Worm (Caenorhabditis elegans): ENCODE results near the gene dhs-7.

Gene dhs-7

DNA sequence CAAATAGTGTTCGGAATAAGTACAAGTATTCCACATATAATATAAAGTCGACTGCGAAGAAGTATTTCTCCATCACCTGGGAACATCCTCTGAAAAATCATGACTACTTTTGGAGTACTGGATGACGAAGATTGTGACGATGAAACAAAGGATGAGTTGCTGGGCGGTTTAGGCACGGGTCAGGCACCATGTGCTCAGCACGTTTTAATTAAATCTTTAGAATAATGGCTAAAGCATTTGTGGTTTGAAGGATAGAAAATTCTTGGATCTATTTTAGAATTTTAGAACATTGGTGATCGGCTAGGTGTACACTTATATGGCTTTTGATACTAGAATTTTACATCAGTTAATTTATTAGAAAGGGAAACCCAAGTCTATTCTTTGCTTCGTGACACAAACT lies 21.1 kb downstream of the dhs-7 start, which contains the start of gene C27H5.6:
Gene C27H5.6 (minus strand): TSS at position 101 of the 400 bp plus-strand sequence.
- no peak for TF ChIP-seq scrt-1 (GFP tag; IDR thresholded peaks at IDR 0.05)
- no peak for TF ChIP-seq pes-1 (GFP tag; IDR thresholded peaks at IDR 0.05)
- TF ChIP-seq ceh-13 (GFP tag; optimal IDR thresholded peaks at IDR 0.05): no peak
- no peak for TF ChIP-seq ets-7 (tag; optimal IDR thresholded peaks at IDR 0.05)
- TF ChIP-seq hmbx-1 (tag; optimal IDR thresholded peaks at IDR 0.05): no peak
- no peak for TF ChIP-seq ceh-36 (tag; optimal IDR thresholded peaks at IDR 0.05)
- TF ChIP-seq tbx-11 (GFP tag; IDR thresholded peaks at IDR 0.05): no peak
- no peak for TF ChIP-seq tra-4 (tag; optimal IDR thresholded peaks at IDR 0.05)
- TF ChIP-seq aly-1 (tag; optimal IDR thresholded peaks at IDR 0.05): no peak
- no peak for TF ChIP-seq B0310.2 (tag; optimal IDR thresholded peaks at IDR 0.05)
- no peak for TF ChIP-seq flt-1 (GFP tag; IDR thresholded peaks at IDR 0.05)
- TF ChIP-seq sea-1 (GFP tag; conservative IDR thresholded peaks at IDR 0.05): no peak
- TF ChIP-seq F13C5.2 (tag; optimal IDR thresholded peaks at IDR 0.05): no peak
- no peak for TF ChIP-seq ama-1 (optimal IDR thresholded peaks at IDR 0.05)

DNA sequence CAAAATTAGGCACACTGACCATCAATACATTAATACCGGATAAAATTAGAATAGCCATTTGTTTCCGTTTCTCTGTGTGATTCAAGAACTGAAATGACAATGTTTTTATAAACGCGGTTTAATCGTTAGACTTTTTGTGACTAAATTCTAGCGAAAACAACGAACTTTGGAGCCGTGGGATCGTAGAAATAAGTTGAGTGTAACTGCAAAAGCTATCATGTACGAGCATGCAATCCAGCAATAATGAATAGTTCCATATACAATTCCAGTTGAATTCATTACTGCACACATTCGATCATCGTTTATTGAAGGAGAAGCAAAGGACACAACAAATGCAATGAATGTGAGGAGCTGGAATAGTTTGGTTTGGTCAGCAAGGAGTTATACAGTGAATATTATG lies 22.1 kb downstream of the dhs-7 start:
- TF ChIP-seq tra-4 (tag; optimal IDR thresholded peaks at IDR 0.05): no peak
- TF ChIP-seq B0310.2 (tag; optimal IDR thresholded peaks at IDR 0.05): no peak
- no peak for TF ChIP-seq tbx-11 (GFP tag; IDR thresholded peaks at IDR 0.05)
- no peak for TF ChIP-seq ceh-36 (tag; optimal IDR thresholded peaks at IDR 0.05)
- TF ChIP-seq hmbx-1 (tag; optimal IDR thresholded peaks at IDR 0.05): no peak
- TF ChIP-seq flt-1 (GFP tag; IDR thresholded peaks at IDR 0.05): no peak
- TF ChIP-seq aly-1 (tag; optimal IDR thresholded peaks at IDR 0.05): no peak
- TF ChIP-seq ets-7 (tag; optimal IDR thresholded peaks at IDR 0.05): no peak
- no peak for TF ChIP-seq sea-1 (GFP tag; conservative IDR thresholded peaks at IDR 0.05)
- TF ChIP-seq tbx-37 (GFP tag; conservative IDR thresholded peaks at IDR 0.05): no peak
- TF ChIP-seq F13C5.2 (tag; optimal IDR thresholded peaks at IDR 0.05): no peak
- TF ChIP-seq scrt-1 (GFP tag; IDR thresholded peaks at IDR 0.05): no peak
- TF ChIP-seq ama-1 (optimal IDR thresholded peaks at IDR 0.05): no peak
- no peak for TF ChIP-seq hmg-4 (GFP tag; optimal IDR thresholded peaks at IDR 0.05)

DNA sequence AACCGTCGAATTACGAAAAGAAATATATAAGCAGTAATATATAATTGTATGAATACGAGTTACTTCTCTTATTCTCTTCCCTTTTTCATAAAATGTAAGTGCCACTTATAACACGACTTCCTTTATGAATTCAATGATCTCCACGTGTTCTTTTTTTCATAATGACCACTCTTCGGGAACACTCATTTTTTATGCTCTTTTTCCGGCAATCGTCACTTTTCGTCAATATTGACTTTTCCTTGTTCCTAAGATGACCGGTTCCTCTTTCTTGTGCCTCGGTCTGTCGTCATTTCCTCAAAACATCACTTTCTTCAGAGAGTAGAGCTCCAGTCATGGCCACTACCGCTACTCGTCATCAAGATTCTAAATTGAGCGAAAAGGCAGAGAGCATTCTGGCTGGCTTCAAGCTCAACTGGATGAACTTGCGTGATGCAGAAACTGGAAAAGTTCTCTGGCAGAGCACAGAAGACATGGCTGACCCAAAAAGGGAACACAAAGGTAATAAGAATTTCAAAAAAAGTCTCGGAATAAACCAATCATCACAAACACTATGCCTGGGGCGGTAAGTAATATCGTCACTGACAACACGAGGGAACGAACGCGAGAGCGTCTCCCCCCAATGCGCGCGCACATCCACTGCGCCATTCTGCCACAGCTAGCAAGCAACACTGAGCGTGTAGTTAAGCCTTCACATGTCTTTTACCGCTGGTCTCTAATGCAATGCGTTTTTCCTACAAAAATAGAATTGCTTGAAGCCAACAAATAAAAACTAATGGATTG lies 24.6 kb downstream of the dhs-7 start, which contains the start of gene pdl-1:
Gene pdl-1 (plus strand): TSS at position 309 of the 780 bp plus-strand sequence.
- peak; percentile 97 for TF ChIP-seq flt-1 (GFP tag; IDR thresholded peaks at IDR 0.05)
- TF ChIP-seq tra-4 (tag; optimal IDR thresholded peaks at IDR 0.05): peak; percentile 84
- peak; percentile 97 for TF ChIP-seq scrt-1 (GFP tag; IDR thresholded peaks at IDR 0.05)
- peak; percentile 96 for TF ChIP-seq F13C5.2 (tag; optimal IDR thresholded peaks at IDR 0.05)
- TF ChIP-seq tbx-37 (GFP tag; conservative IDR thresholded peaks at IDR 0.05): peak; percentile 92
- peak; percentile 87 for TF ChIP-seq ets-7 (tag; optimal IDR thresholded peaks at IDR 0.05)
- TF ChIP-seq pes-1 (GFP tag; IDR thresholded peaks at IDR 0.05): peak; percentile 97
- peak; percentile 94 for TF ChIP-seq ceh-36 (tag; optimal IDR thresholded peaks at IDR 0.05)
- TF ChIP-seq ama-1 (optimal IDR thresholded peaks at IDR 0.05): no peak
- TF ChIP-seq hnd-1 (tag; optimal IDR thresholded peaks at IDR 0.05): peak; percentile 90
- TF ChIP-seq tbx-11 (GFP tag; IDR thresholded peaks at IDR 0.05): peak; percentile 94
- peak; percentile 97 for TF ChIP-seq hmg-4 (GFP tag; optimal IDR thresholded peaks at IDR 0.05)
- TF ChIP-seq ceh-13 (GFP tag; optimal IDR thresholded peaks at IDR 0.05): peak; percentile 95
- peak; percentile 96 for TF ChIP-seq aly-1 (tag; optimal IDR thresholded peaks at IDR 0.05)
- TF ChIP-seq hmbx-1 (tag; optimal IDR thresholded peaks at IDR 0.05): peak; percentile 76
- peak; percentile 89 for TF ChIP-seq B0310.2 (tag; optimal IDR thresholded peaks at IDR 0.05)
- peak; percentile 96 for TF ChIP-seq sea-1 (GFP tag; conservative IDR thresholded peaks at IDR 0.05)

DNA sequence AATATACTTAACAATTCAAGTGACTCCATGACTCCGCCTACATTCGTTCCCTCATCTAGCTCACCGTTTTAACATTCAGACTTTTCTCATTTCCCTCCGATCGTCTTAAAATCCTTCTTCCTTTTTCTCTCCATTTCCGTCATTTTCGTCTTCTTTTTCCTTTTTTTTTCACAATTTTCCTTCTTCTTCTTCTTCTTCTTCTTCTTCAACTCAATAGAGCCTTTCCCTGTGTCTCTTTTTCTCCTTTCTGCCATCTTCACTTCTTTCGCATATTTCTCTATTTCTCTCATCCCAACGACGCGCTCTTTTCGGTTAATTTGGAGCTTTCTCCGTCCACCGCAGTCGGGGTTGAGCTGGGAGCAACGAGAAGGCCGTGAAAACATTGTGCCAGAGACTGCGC lies 25.6 kb downstream of the dhs-7 start:
- TF ChIP-seq ets-7 (tag; optimal IDR thresholded peaks at IDR 0.05): no peak
- TF ChIP-seq F13C5.2 (tag; optimal IDR thresholded peaks at IDR 0.05): no peak
- TF ChIP-seq hmbx-1 (tag; optimal IDR thresholded peaks at IDR 0.05): no peak
- no peak for TF ChIP-seq pes-1 (GFP tag; IDR thresholded peaks at IDR 0.05)
- TF ChIP-seq flt-1 (GFP tag; IDR thresholded peaks at IDR 0.05): no peak
- TF ChIP-seq ceh-13 (GFP tag; optimal IDR thresholded peaks at IDR 0.05): no peak
- TF ChIP-seq tbx-11 (GFP tag; IDR thresholded peaks at IDR 0.05): no peak
- no peak for TF ChIP-seq ceh-36 (tag; optimal IDR thresholded peaks at IDR 0.05)
- no peak for TF ChIP-seq sea-1 (GFP tag; conservative IDR thresholded peaks at IDR 0.05)
- no peak for TF ChIP-seq tra-4 (tag; optimal IDR thresholded peaks at IDR 0.05)
- TF ChIP-seq aly-1 (tag; optimal IDR thresholded peaks at IDR 0.05): no peak
- no peak for TF ChIP-seq scrt-1 (GFP tag; IDR thresholded peaks at IDR 0.05)
- no peak for TF ChIP-seq hnd-1 (tag; optimal IDR thresholded peaks at IDR 0.05)
- TF ChIP-seq B0310.2 (tag; optimal IDR thresholded peaks at IDR 0.05): no peak
- TF ChIP-seq hmg-4 (GFP tag; optimal IDR thresholded peaks at IDR 0.05): no peak
- TF ChIP-seq tbx-37 (GFP tag; conservative IDR thresholded peaks at IDR 0.05): no peak
- TF ChIP-seq ama-1 (optimal IDR thresholded peaks at IDR 0.05): no peak

DNA sequence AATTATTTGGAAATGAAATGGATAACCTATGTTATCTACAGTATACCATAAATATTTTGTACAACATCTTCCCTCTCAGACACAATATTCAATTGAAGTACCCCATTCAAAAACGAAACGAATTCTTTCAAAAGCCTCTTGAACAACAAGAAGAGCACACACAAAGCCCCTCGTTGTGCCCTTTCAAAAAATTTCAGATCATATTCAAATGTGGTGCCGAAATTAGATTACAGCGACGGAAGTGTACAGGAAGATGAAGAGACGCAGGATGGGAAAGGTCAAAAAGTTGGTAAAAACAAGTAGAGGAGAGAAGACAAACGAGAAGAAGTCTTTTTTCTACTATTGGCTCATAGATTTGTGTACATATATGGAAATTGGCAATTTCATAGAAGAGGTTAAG lies 32.2 kb downstream of the dhs-7 start:
- no peak for TF ChIP-seq flt-1 (GFP tag; IDR thresholded peaks at IDR 0.05)
- no peak for TF ChIP-seq hmg-4 (GFP tag; optimal IDR thresholded peaks at IDR 0.05)
- no peak for TF ChIP-seq ama-1 (optimal IDR thresholded peaks at IDR 0.05)
- TF ChIP-seq tbx-37 (GFP tag; conservative IDR thresholded peaks at IDR 0.05): no peak
- TF ChIP-seq F13C5.2 (tag; optimal IDR thresholded peaks at IDR 0.05): no peak
- TF ChIP-seq pes-1 (GFP tag; IDR thresholded peaks at IDR 0.05): no peak
- TF ChIP-seq sea-1 (GFP tag; conservative IDR thresholded peaks at IDR 0.05): no peak

DNA sequence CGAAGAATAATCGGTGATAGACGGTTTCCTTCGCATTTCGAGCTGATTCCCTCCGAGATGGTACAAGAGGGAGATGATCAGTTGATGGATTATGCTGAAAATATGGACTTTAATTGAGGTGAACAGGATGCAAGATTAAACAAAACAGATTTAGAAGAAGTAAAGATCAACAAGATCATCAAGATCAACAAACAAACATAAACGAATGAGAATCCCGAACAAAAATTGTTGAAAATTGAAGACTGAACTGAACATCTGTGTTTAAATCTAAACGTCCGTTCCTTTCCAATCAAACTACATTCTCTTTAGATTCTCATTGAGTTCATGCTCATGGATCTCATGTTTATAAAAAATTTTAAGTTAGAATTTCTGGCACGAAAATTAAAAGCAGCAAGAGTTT lies 33.4 kb downstream of the dhs-7 start, which contains the start of gene glc-4:
Gene glc-4 (minus strand): TSS at position 101 of the 400 bp plus-strand sequence.
- no peak for TF ChIP-seq aly-1 (tag; optimal IDR thresholded peaks at IDR 0.05)
- no peak for TF ChIP-seq tbx-37 (GFP tag; conservative IDR thresholded peaks at IDR 0.05)
- TF ChIP-seq ceh-36 (tag; optimal IDR thresholded peaks at IDR 0.05): no peak
- TF ChIP-seq F13C5.2 (tag; optimal IDR thresholded peaks at IDR 0.05): no peak
- no peak for TF ChIP-seq hmg-4 (GFP tag; optimal IDR thresholded peaks at IDR 0.05)
